Worm (Caenorhabditis elegans) whole organism, young adult: Measurements from ENCODE around the gene tnt-4.

Experiments used
- B0261.1 ChIP-seq: sonication (generic microtip); optimal IDR thresholded peaks from 2 replicates; lab custom pipeline; 2016; ENCODE audit warnings: mild to moderate bottlenecking, missing genetic modification characterization, moderate library complexity, missing compliant biosample characterization
- C06A6.2 ChIP-seq: fragments of 200-800 bp; sonication (Bioruptor generic); conservative IDR thresholded peaks from 2 replicates; pipeline ENCODE4 v1.3.6; 2022; ENCODE audit warnings: missing genetic modification characterization, missing compliant biosample characterization
- F22D6.2 ChIP-seq: sonication (generic microtip); optimal IDR thresholded peaks from 2 replicates; lab custom pipeline; 2016; ENCODE audit warnings: mild to moderate bottlenecking, missing genetic modification characterization, missing compliant biosample characterization
- F37B4.10 ChIP-seq: fragments of 200-800 bp; sonication (Bioruptor generic); IDR thresholded peaks from 2 replicates; pipeline ENCODE4 v1.3.6; 2022; ENCODE audit warnings: missing genetic modification characterization, missing compliant biosample characterization
- F39B2.1 ChIP-seq: fragments of 200-800 bp; sonication (Bioruptor generic); IDR thresholded peaks from 2 replicates; pipeline ENCODE4 v1.3.6; 2022; ENCODE audit warnings: missing genetic modification reagents, missing genetic modification characterization, missing compliant biosample characterization
- F52B5.7 ChIP-seq: sonication (generic microtip); optimal IDR thresholded peaks from 2 replicates; lab custom pipeline; 2016; ENCODE audit warnings: mild to moderate bottlenecking, missing genetic modification characterization, missing compliant biosample characterization
- F57A8.1 ChIP-seq: fragments of 200-800 bp; sonication (Bioruptor generic); optimal IDR thresholded peaks from 2 replicates; lab custom pipeline; 2018; ENCODE audit warnings: mild to moderate bottlenecking, missing genetic modification characterization, moderate library complexity, missing compliant biosample characterization
- F57C9.4 ChIP-seq: sonication (generic microtip); optimal IDR thresholded peaks from 2 replicates; lab custom pipeline; 2017; ENCODE audit warnings: mild to moderate bottlenecking, missing genetic modification characterization, missing compliant biosample characterization
- Y53G8AR.9 ChIP-seq: fragments of 200-800 bp; sonication (Bioruptor generic); conservative IDR thresholded peaks from 2 replicates; pipeline ENCODE4 v1.3.6; 2022; ENCODE audit warnings: missing genetic modification reagents, missing genetic modification characterization, missing compliant biosample characterization
- ama-1 ChIP-seq, 3 experiments: fragments of 150-350 bp in 1 of 3; sonication (generic microtip) in 2 of 3; optimal IDR thresholded peaks; 2 replicates each; lab custom pipeline; 2014 to 2018; ENCODE audit warnings: missing biosample characterization in 2 of 3, missing genetic modification characterization in 2 of 3, missing genetic modification reagents in 2 of 3
- athp-1 ChIP-seq: sonication (generic microtip); optimal IDR thresholded peaks from 2 replicates; lab custom pipeline; 2017; ENCODE audit warnings: mild to moderate bottlenecking, missing genetic modification characterization, missing compliant biosample characterization
- attf-5 ChIP-seq: fragments of 200-800 bp; sonication (Bioruptor generic); optimal IDR thresholded peaks from 2 replicates; lab custom pipeline; 2018; ENCODE audit warnings: mild to moderate bottlenecking, missing genetic modification characterization, missing compliant biosample characterization
- ccch-3 ChIP-seq: fragments of 200-800 bp; sonication (Bioruptor generic); optimal IDR thresholded peaks from 2 replicates; lab custom pipeline; 2018; ENCODE audit warnings: mild to moderate bottlenecking, missing genetic modification characterization, missing compliant biosample characterization
- cebp-2 ChIP-seq: fragments of 200-800 bp; sonication (Bioruptor generic); IDR thresholded peaks from 2 replicates; pipeline ENCODE4 v1.3.6; 2022; ENCODE audit warnings: missing genetic modification characterization, missing compliant biosample characterization
- ceh-58 ChIP-seq: fragments of 200-800 bp; sonication (Bioruptor generic); IDR thresholded peaks from 2 replicates; pipeline ENCODE4 v1.3.6; 2022; ENCODE audit warnings: missing genetic modification characterization, missing compliant biosample characterization
- ceh-79 ChIP-seq: sonication (generic microtip); optimal IDR thresholded peaks from 2 replicates; lab custom pipeline; 2017; ENCODE audit warnings: mild to moderate bottlenecking, missing genetic modification characterization, missing compliant biosample characterization
- ceh-91 ChIP-seq: fragments of 200-800 bp; sonication (Bioruptor generic); IDR thresholded peaks from 2 replicates; pipeline ENCODE4 v1.3.6; 2022; ENCODE audit warnings: missing genetic modification reagents, missing genetic modification characterization, missing compliant biosample characterization
- chd-7 ChIP-seq: sonication (generic microtip); optimal IDR thresholded peaks from 2 replicates; lab custom pipeline; 2016; ENCODE audit warnings: mild to moderate bottlenecking, missing genetic modification characterization, moderate library complexity, missing compliant biosample characterization
- hlh-12 ChIP-seq: sonication (generic microtip); optimal IDR thresholded peaks from 2 replicates; lab custom pipeline; 2016; ENCODE audit warnings: missing genetic modification characterization, missing compliant biosample characterization
- let-607 ChIP-seq, 2 experiments: fragments of 200-800 bp in 1 of 2; sonication (Bioruptor generic) in 1 of 2; sonication (generic microtip) in 1 of 2; optimal IDR thresholded peaks; 2 replicates each; lab custom pipeline; 2016 to 2018; ENCODE audit warnings: mild to moderate bottlenecking in 2 of 2, missing compliant biosample characterization in 2 of 2, missing genetic modification characterization in 2 of 2, moderate library complexity in 2 of 2, missing genotype in 1 of 2
- lin-40 ChIP-seq: sonication (generic microtip); optimal IDR thresholded peaks from 2 replicates; lab custom pipeline; 2016; ENCODE audit warnings: missing genetic modification characterization, mild to moderate bottlenecking, missing compliant biosample characterization, missing genotype, missing genetic modification reagents
- lin-54 ChIP-seq: fragments of 200-800 bp; sonication (Bioruptor generic); optimal IDR thresholded peaks from 2 replicates; lab custom pipeline; 2018; ENCODE audit warnings: mild to moderate bottlenecking, missing genetic modification characterization, missing compliant biosample characterization
- lsl-1 ChIP-seq: fragments of 200-800 bp; sonication (Bioruptor generic); optimal IDR thresholded peaks from 2 replicates; lab custom pipeline; 2018; ENCODE audit warnings: mild to moderate bottlenecking, missing genetic modification characterization, moderate library complexity, missing compliant biosample characterization
- lsy-27 ChIP-seq: sonication (generic microtip); optimal IDR thresholded peaks from 2 replicates; lab custom pipeline; 2017; ENCODE audit warnings: missing genetic modification characterization, mild to moderate bottlenecking, missing compliant biosample characterization, antibody characterized with exemption, missing genotype, borderline replicate concordance; ENCODE audit not compliant: insufficient read depth
- madf-10 ChIP-seq: sonication (generic microtip); optimal IDR thresholded peaks from 2 replicates; lab custom pipeline; 2016; ENCODE audit warnings: mild to moderate bottlenecking, missing genetic modification characterization, missing compliant biosample characterization
- madf-3 ChIP-seq: fragments of 200-800 bp; sonication (Bioruptor generic); IDR thresholded peaks from 2 replicates; pipeline ENCODE4 v1.3.6; 2022; ENCODE audit warnings: missing genetic modification reagents, missing genetic modification characterization, missing compliant biosample characterization
- mes-4 ChIP-seq: sonication (generic microtip); optimal IDR thresholded peaks from 2 replicates; lab custom pipeline; 2016; ENCODE audit warnings: missing genotype, missing genetic modification characterization, missing compliant biosample characterization
- mxl-1 ChIP-seq: sonication (generic microtip); optimal IDR thresholded peaks from 2 replicates; lab custom pipeline; 2016; ENCODE audit warnings: missing genetic modification characterization, missing compliant biosample characterization
- nfya-2 ChIP-seq: fragments of 200-800 bp; sonication (Bioruptor generic); IDR thresholded peaks from 2 replicates; pipeline ENCODE4 v1.3.6; 2022; ENCODE audit warnings: missing genetic modification reagents, missing genetic modification characterization, missing compliant biosample characterization
- nhr-90 ChIP-seq: sonication (generic microtip); optimal IDR thresholded peaks from 2 replicates; lab custom pipeline; 2016; ENCODE audit warnings: missing genotype, mild to moderate bottlenecking, missing genetic modification characterization, missing compliant biosample characterization
- rcor-1 ChIP-seq: fragments of 200-800 bp; sonication (Bioruptor generic); IDR thresholded peaks from 2 replicates; pipeline ENCODE4 v1.3.6; 2022; ENCODE audit warnings: missing genetic modification reagents, missing genetic modification characterization, missing compliant biosample characterization
- repo-1 ChIP-seq: sonication (generic microtip); optimal IDR thresholded peaks from 2 replicates; lab custom pipeline; 2017; ENCODE audit warnings: mild to moderate bottlenecking, missing genetic modification characterization, missing compliant biosample characterization
- snpc-1.1 ChIP-seq: sonication (generic microtip); optimal IDR thresholded peaks from 2 replicates; lab custom pipeline; 2017; ENCODE audit warnings: missing genetic modification characterization, mild to moderate bottlenecking, missing compliant biosample characterization, antibody characterized with exemption, moderate library complexity, missing genotype, missing genetic modification reagents; ENCODE audit not compliant: insufficient read depth
- sptf-2 ChIP-seq: fragments of 200-800 bp; sonication (Bioruptor generic); optimal IDR thresholded peaks from 2 replicates; lab custom pipeline; 2018; ENCODE audit warnings: mild to moderate bottlenecking, missing genetic modification characterization, missing compliant biosample characterization
- tbp1 ChIP-seq: fragments of 200-800 bp; sonication (Bioruptor generic); optimal IDR thresholded peaks from 2 replicates; lab custom pipeline; 2018; ENCODE audit warnings: mild to moderate bottlenecking, missing genetic modification characterization, missing compliant biosample characterization
- unc-130 ChIP-seq: sonication (generic microtip); optimal IDR thresholded peaks from 2 replicates; lab custom pipeline; 2016; ENCODE audit warnings: missing genetic modification reagents, missing genetic modification characterization, missing compliant biosample characterization
- unc-62 ChIP-seq: fragments of 150-350 bp; optimal IDR thresholded peaks from 2 replicates; lab custom pipeline; 2014; ENCODE audit warnings: missing biosample characterization, missing genetic modification reagents, missing genetic modification characterization
- ztf-18 ChIP-seq: sonication (generic microtip); optimal IDR thresholded peaks from 2 replicates; lab custom pipeline; 2016; ENCODE audit warnings: missing genotype, mild to moderate bottlenecking, missing genetic modification characterization, missing compliant biosample characterization
- ztf-22 ChIP-seq: fragments of 200-800 bp; sonication (Bioruptor generic); optimal IDR thresholded peaks from 2 replicates; lab custom pipeline; 2018; ENCODE audit warnings: mild to moderate bottlenecking, missing genetic modification characterization, moderate library complexity, missing compliant biosample characterization
- ztf-3 ChIP-seq: fragments of 200-800 bp; sonication (Bioruptor generic); optimal IDR thresholded peaks from 2 replicates; lab custom pipeline; 2018; ENCODE audit warnings: mild to moderate bottlenecking, missing genetic modification characterization, missing compliant biosample characterization

tnt-4 gene

ce11 chrV:2021283-2021682 lies 28.6 kb upstream of the tnt-4 start:
- no peak for TF ChIP-seq ztf-18 (tag; lab: Kevin White, UChicago)
- TF ChIP-seq let-607 (tag; optimal IDR thresholded peaks at IDR 0.05; lab: Kevin White, UChicago), result no peak
- TF ChIP-seq ztf-3 (GFP tag; lab: Kevin White, UChicago), result no peak
- TF ChIP-seq nfya-2, result no peak
- no peak for TF ChIP-seq cebp-2 (GFP tag; lab: Robert Waterston, UW)
- TF ChIP-seq hlh-12 (tag; lab: Kevin White, UChicago), result no peak
- TF ChIP-seq madf-3, result no peak
- no peak for TF ChIP-seq snpc-1.1 (tag; lab: Kevin White, UChicago)

ce11 chrV:2018689-2019088 lies 26.0 kb upstream of the tnt-4 start, which contains the start of gene F59A7.14:
TSS of gene F59A7.14 (plus strand) at chrV:2018989.
- no peak for TF ChIP-seq madf-10 (tag; lab: Kevin White, UChicago)

ce11 chrV:2016428-2016827 lies 23.7 kb upstream of the tnt-4 start, which contains the start of gene F59A7.2:
TSS of gene F59A7.2 (minus strand) at chrV:2016528.
- no peak for TF ChIP-seq nhr-90 (tag; lab: Kevin White, UChicago)
- no peak for TF ChIP-seq lin-54 (GFP tag; lab: Kevin White, UChicago)
- no peak for TF ChIP-seq chd-7 (tag; lab: Kevin White, UChicago)

ce11 chrV:2013824-2014223 lies 21.1 kb upstream of the tnt-4 start, which contains the start of gene F59A7.11:
TSS of gene F59A7.11 (minus strand) at chrV:2013924.
- no peak for TF ChIP-seq F52B5.7 (tag; lab: Kevin White, UChicago)
- no peak for TF ChIP-seq mxl-1 (tag; lab: Kevin White, UChicago)
- TF ChIP-seq F22D6.2, result no peak
- no peak for TF ChIP-seq lin-40 (tag; lab: Kevin White, UChicago)
- TF ChIP-seq athp-1 (tag; lab: Kevin White, UChicago), result no peak
- no peak for TF ChIP-seq tbp1 (GFP tag; lab: Kevin White, UChicago)
- no peak for TF ChIP-seq ceh-79 (tag; lab: Kevin White, UChicago)

- TF ChIP-seq ceh-91 (no peak), ceh-58 (GFP tag; lab: Robert Waterston, UW) (0 out of 2 replicates have a peak, but pooled peaks have one; percentile 23)
These were observed 19.1 kb upstream of the tnt-4 start, which contains the start of gene F59A7.7 for ce11 chrV:2011777-2012176. TSS of gene F59A7.7 (plus strand) at chrV:2012077.

- TF ChIP-seq lsy-27 (no peak), C06A6.2 (GFP tag; lab: Robert Waterston, UW) (no peak), rcor-1 (peak; percentile 87), F37B4.10 (GFP tag; lab: Robert Waterston, UW) (no peak), Y53G8AR.9 (GFP tag; lab: Robert Waterston, UW) (0 out of 2 replicates have a peak, but pooled peaks have one; percentile 46), F22D6.2 (no peak), unc-62 (GFP tag; lab: Kevin White, UChicago) (no peak), attf-5 (GFP tag; lab: Kevin White, UChicago) (peak; percentile 69), lsl-1 (GFP tag; lab: Kevin White, UChicago) (peak; percentile 93), mes-4 (tag; lab: Kevin White, UChicago) (no peak), F39B2.1 (GFP tag; lab: Robert Waterston, UW) (no peak), B0261.1 (tag; lab: Kevin White, UChicago) (no peak), sptf-2 (GFP tag; lab: Kevin White, UChicago) (no peak), ccch-3 (no peak), F52B5.7 (tag; lab: Kevin White, UChicago) (no peak), ztf-18 (tag; lab: Kevin White, UChicago) (peak; percentile 36), ztf-22 (GFP tag; lab: Kevin White, UChicago) (no peak), unc-130 (GFP tag; lab: Kevin White, UChicago) (peak; percentile 87), ama-1 (optimal IDR thresholded peaks at IDR 0.05; lab: Kevin White, UChicago) (no peak), ama-1 (GFP tag; optimal IDR thresholded peaks at IDR 0.05; lab: Kevin White, UChicago) (no peak), ceh-91 (peak; percentile 89), repo-1 (no peak), F57A8.1 (no peak), F57C9.4 (no peak)
These were observed 15.7 kb upstream of the tnt-4 start for ce11 chrV:2008412-2008811.
